Fruit fly (Drosophila melanogaster) whole organism, pupa: ENCODE results near the gene Trmt112.
A peak's percentile ranks its signal among the peaks of the same experiment; 100 is the strongest.

ENCODE experiments used
- CG12605 ChIP-seq: fragments of 200-800 bp; sonication (Bioruptor generic); IDR thresholded peaks from 2 replicates; pipeline ENCODE4 v1.3.6; 2022; ENCODE audit warnings: missing biosample characterization, missing genetic modification characterization
- CG13204 ChIP-seq: fragments of 200-800 bp; sonication (Bioruptor generic); optimal IDR thresholded peaks from 2 replicates; lab custom pipeline; 2018; ENCODE audit warnings: missing biosample characterization, mild to moderate bottlenecking, missing genetic modification characterization, moderate library complexity
- CG14655 ChIP-seq: fragments of 200-800 bp; sonication (Bioruptor generic); optimal IDR thresholded peaks from 3 replicates; lab custom pipeline; 2017; ENCODE audit warnings: mild to moderate bottlenecking, missing biosample characterization, missing genetic modification reagents, missing genetic modification characterization
- CG15710 ChIP-seq: fragments of 200-800 bp; sonication (Bioruptor generic); optimal IDR thresholded peaks from 2 replicates; lab custom pipeline; 2018; ENCODE audit warnings: missing biosample characterization, mild to moderate bottlenecking, missing genetic modification characterization, moderate library complexity
- CG17806 ChIP-seq: fragments of 200-800 bp; sonication (Bioruptor generic); optimal IDR thresholded peaks from 2 replicates; lab custom pipeline; 2018; ENCODE audit warnings: missing biosample characterization, mild to moderate bottlenecking, missing genetic modification characterization, moderate library complexity
- CG4496 ChIP-seq: fragments of 200-800 bp; sonication (Bioruptor generic); IDR thresholded peaks from 3 replicates; pipeline ENCODE4 v1.3.6; 2022; ENCODE audit warnings: missing biosample characterization, missing genetic modification characterization
- CG8301 ChIP-seq: fragments of 200-800 bp; sonication (Bioruptor generic); optimal IDR thresholded peaks from 2 replicates; lab custom pipeline; 2018; ENCODE audit warnings: missing biosample characterization, mild to moderate bottlenecking, missing genetic modification characterization
- CG9948 ChIP-seq: fragments of 200-800 bp; sonication (Bioruptor generic); optimal IDR thresholded peaks from 2 replicates; lab custom pipeline; 2018; ENCODE audit warnings: missing biosample characterization, mild to moderate bottlenecking, missing genetic modification characterization, moderate library complexity
- Ets98B ChIP-seq: fragments of 200-800 bp; sonication (Bioruptor generic); IDR thresholded peaks from 2 replicates; pipeline ENCODE4 v1.3.6; 2022; ENCODE audit warnings: missing biosample characterization, missing genetic modification characterization
- Snoo ChIP-seq: fragments of 200-800 bp; sonication (Bioruptor generic); optimal IDR thresholded peaks from 3 replicates; lab custom pipeline; 2017; ENCODE audit warnings: missing biosample characterization, mild to moderate bottlenecking, missing genetic modification characterization, inconsistent platforms
- fd96Ca ChIP-seq: fragments of 200-800 bp; sonication (Bioruptor generic); IDR thresholded peaks from 3 replicates; pipeline ENCODE4 v1.3.6; 2022; ENCODE audit warnings: missing biosample characterization, missing genetic modification characterization

- TF ChIP-seq fd96Ca (GFP tag; lab: Robert Waterston, UW), result 0 out of 3 replicates have a peak, but pooled peaks have one; percentile 28
- TF ChIP-seq Ets98B, result no peak
- no peak for TF ChIP-seq Snoo
- TF ChIP-seq CG15710 (tag; lab: Kevin White, UChicago), result no peak
- TF ChIP-seq CG17806 (tag; lab: Kevin White, UChicago), result no peak
- TF ChIP-seq CG4496 (GFP tag; lab: Robert Waterston, UW), result 0 out of 3 replicates have a peak, but pooled peaks have one; percentile 15
- TF ChIP-seq CG12605, result no peak
- TF ChIP-seq CG13204 (GFP tag; lab: Kevin White, UChicago), result no peak
- no peak for TF ChIP-seq CG9948 (tag; lab: Kevin White, UChicago)
- no peak for TF ChIP-seq CG14655
- TF ChIP-seq CG8301, result no peak
Measured at dm6 chr3L:21193170-21193569, 23.5 kb downstream of the Trmt112 start, which contains the start of gene CG42337.
